Worm (Caenorhabditis elegans) whole organism, L4 larva: ENCODE data around the gene C04G2.10.

ENCODE experiments used
- ces-1 ChIP-seq: fragments of 150-350 bp; sonication (generic microtip); optimal IDR thresholded peaks from 4 replicates; lab custom pipeline; 2014; ENCODE audit warnings: missing biosample characterization, missing genetic modification reagents, missing genetic modification characterization
- cey-2 ChIP-seq: sonication (generic microtip); optimal IDR thresholded peaks from 3 replicates; lab custom pipeline; 2017; ENCODE audit warnings: missing genetic modification characterization, mild to moderate bottlenecking, missing compliant biosample characterization, antibody characterized with exemption, borderline replicate concordance; ENCODE audit not compliant: insufficient read depth
- fos-1 ChIP-seq: fragments of 150-350 bp; optimal IDR thresholded peaks from 2 replicates; lab custom pipeline; 2014; ENCODE audit warnings: missing biosample characterization, missing genetic modification characterization
- hlh-11 ChIP-seq: fragments of 200-800 bp; sonication (Bioruptor generic); optimal IDR thresholded peaks from 2 replicates; lab custom pipeline; 2018; ENCODE audit warnings: mild to moderate bottlenecking, missing genetic modification characterization, missing compliant biosample characterization
- lin-15B ChIP-seq: fragments of 150-350 bp; sonication (generic microtip); optimal IDR thresholded peaks from 3 replicates; lab custom pipeline; 2014; ENCODE audit warnings: missing biosample characterization, missing genetic modification characterization
- mdl-1 ChIP-seq, 2 experiments: fragments of 150-350 bp in 1 of 2; sonication (generic microtip) in 1 of 2; optimal IDR thresholded peaks; 2 replicates each; lab custom pipeline; 2014 to 2017; ENCODE audit warnings: missing biosample characterization in 2 of 2, missing genetic modification characterization in 2 of 2
- nhr-102 ChIP-seq: sonication (generic microtip); optimal IDR thresholded peaks from 2 replicates; lab custom pipeline; 2016; ENCODE audit warnings: mild to moderate bottlenecking, missing genetic modification characterization, moderate library complexity, missing compliant biosample characterization
- nhr-25 ChIP-seq: sonication (generic microtip); optimal IDR thresholded peaks from 2 replicates; lab custom pipeline; 2017; ENCODE audit warnings: missing genetic modification characterization, mild to moderate bottlenecking, missing compliant biosample characterization, antibody characterized with exemption, moderate library complexity, borderline replicate concordance; ENCODE audit not compliant: insufficient read depth
- pqm-1 ChIP-seq: sonication (generic microtip); optimal IDR thresholded peaks from 2 replicates; lab custom pipeline; 2017; ENCODE audit warnings: missing biosample characterization, missing genetic modification characterization
- tra-1 ChIP-seq: fragments of 200-800 bp; sonication (Bioruptor generic); IDR thresholded peaks from 2 replicates; pipeline ENCODE4 v1.3.6; 2022; ENCODE audit warnings: missing genetic modification reagents, missing genetic modification characterization, missing compliant biosample characterization

ce11 chrIV:10143640-10144039 lies 28.4 kb downstream of the C04G2.10 start, which contains the start of gene msp-38:
- no peak for TF ChIP-seq fos-1 (tag; lab: Kevin White, UChicago)
- TF ChIP-seq nhr-25 (tag; lab: Kevin White, UChicago), result no peak
- TF ChIP-seq nhr-102 (tag; lab: Kevin White, UChicago), result no peak
- TF ChIP-seq cey-2 (tag; lab: Kevin White, UChicago), result no peak
- no peak for TF ChIP-seq lin-15B (tag; lab: Kevin White, UChicago)
- TF ChIP-seq hlh-11 (tag; lab: Kevin White, UChicago), result no peak
- no peak for TF ChIP-seq ces-1 (GFP tag; lab: Kevin White, UChicago)
- TF ChIP-seq pqm-1 (tag; lab: Kevin White, UChicago), result no peak
- no peak for TF ChIP-seq mdl-1 (tag; optimal IDR thresholded peaks at IDR 0.05; lab: Kevin White, UChicago)
- no peak for TF ChIP-seq tra-1
